Fruit fly (Drosophila melanogaster) whole organism: ENCODE data around the gene CG5245.

Source experiments
- pan ChIP-seq: fragments of >200 bp; optimal IDR thresholded peaks from 2 replicates; lab custom pipeline; 2017
- psq ChIP-seq: fragments of >200 bp; optimal IDR thresholded peaks from 2 replicates; lab custom pipeline; 2017

DNA sequence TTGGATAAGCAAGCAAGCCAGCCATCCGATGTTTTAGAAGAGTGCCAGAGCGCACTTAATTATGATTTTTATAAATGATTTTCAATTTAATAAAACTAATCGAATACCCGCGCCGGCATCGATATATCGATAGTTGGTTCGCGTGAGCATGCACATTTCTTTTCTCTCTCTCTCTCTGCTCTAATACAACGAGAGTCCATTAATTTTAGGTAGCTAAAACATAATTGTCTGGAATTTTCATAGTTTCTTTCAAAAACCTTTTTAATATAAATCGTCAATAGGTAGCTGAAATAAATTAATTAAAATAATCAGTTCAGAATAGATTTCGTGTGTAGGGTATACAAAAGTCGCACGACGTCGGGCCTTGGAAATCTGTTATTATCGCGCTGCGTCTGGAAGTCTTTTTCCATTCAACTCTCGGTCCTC, 19.5 kb downstream of the CG5245 start, which contains the start of gene CG18549:
- TF ChIP-seq psq (lab: Kevin White, UChicago) (no peak), pan (lab: Kevin White, UChicago) (no peak)
